Worm (Caenorhabditis elegans) whole organism, L4 larva: ENCODE data around the gene sex-1.

Experiments
- F10B5.3 ChIP-seq: sonication (generic microtip); optimal IDR thresholded peaks from 2 replicates; lab custom pipeline; 2016; ENCODE audit warnings: mild to moderate bottlenecking, missing genetic modification characterization, missing compliant biosample characterization
- F44E2.7 ChIP-seq: fragments of 200-800 bp; sonication (Bioruptor generic); IDR thresholded peaks from 2 replicates; pipeline ENCODE4 v2.1.2; 2022; ENCODE audit warnings: missing genetic modification characterization, missing compliant biosample characterization
- R02D3.7 ChIP-seq: fragments of 150-350 bp; sonication (generic microtip); optimal IDR thresholded peaks from 3 replicates; lab custom pipeline; 2014; ENCODE audit warnings: missing biosample characterization, missing genetic modification characterization
- ZK337.2 ChIP-seq: fragments of 200-800 bp; sonication (Bioruptor generic); IDR thresholded peaks from 2 replicates; pipeline ENCODE4 v1.3.6; 2022; ENCODE audit warnings: missing genetic modification reagents, missing genetic modification characterization, missing compliant biosample characterization
- ZK546.5 ChIP-seq, 2 experiments: sonication (generic microtip); optimal IDR thresholded peaks; 2 replicates each; lab custom pipeline; 2017; ENCODE audit warnings: missing biosample characterization in 2 of 2, missing genetic modification characterization in 2 of 2
- aly-2 ChIP-seq: sonication (generic microtip); optimal IDR thresholded peaks from 2 replicates; lab custom pipeline; 2018; ENCODE audit warnings: missing biosample characterization, missing genetic modification characterization
- ceh-44 ChIP-seq: fragments of 200-800 bp; sonication (Bioruptor generic); IDR thresholded peaks from 2 replicates; pipeline ENCODE4 v1.3.6; 2022; ENCODE audit warnings: missing genetic modification reagents, missing genetic modification characterization, missing compliant biosample characterization
- ceh-82 ChIP-seq: sonication (generic microtip); optimal IDR thresholded peaks from 2 replicates; lab custom pipeline; 2017; ENCODE audit warnings: missing biosample characterization, missing genetic modification characterization
- daf-16 ChIP-seq, 3 experiments: sonication (generic microtip); optimal IDR thresholded peaks; 2 replicates each; lab custom pipeline; 2016 to 2017; ENCODE audit warnings: missing genetic modification characterization in 3 of 3, missing genetic modification reagents in 3 of 3, mild to moderate bottlenecking in 2 of 3, missing compliant biosample characterization in 2 of 3, missing biosample characterization in 1 of 3, moderate library complexity in 1 of 3
- duxl-1 ChIP-seq: sonication (generic microtip); optimal IDR thresholded peaks from 2 replicates; lab custom pipeline; 2016; ENCODE audit warnings: mild to moderate bottlenecking, missing genetic modification characterization, moderate library complexity, missing compliant biosample characterization; ENCODE audit not compliant: poor library complexity
- egl-27 ChIP-seq: sonication (generic microtip); optimal IDR thresholded peaks from 3 replicates; lab custom pipeline; 2017; ENCODE audit warnings: missing biosample characterization, missing genetic modification reagents, missing genetic modification characterization
- egl-43 ChIP-seq: fragments of 200-800 bp; sonication (Bioruptor generic); IDR thresholded peaks from 2 replicates; pipeline ENCODE4 v1.3.6; 2022; ENCODE audit warnings: missing genetic modification reagents, missing genetic modification characterization, missing compliant biosample characterization
- fkh-10 ChIP-seq: fragments of 150-350 bp; optimal IDR thresholded peaks from 2 replicates; lab custom pipeline; 2014; ENCODE audit warnings: missing biosample characterization, missing genetic modification reagents, missing genetic modification characterization
- fos-1 ChIP-seq: fragments of 150-350 bp; optimal IDR thresholded peaks from 2 replicates; lab custom pipeline; 2014; ENCODE audit warnings: missing biosample characterization, missing genetic modification characterization
- hlh-11 ChIP-seq: fragments of 200-800 bp; sonication (Bioruptor generic); optimal IDR thresholded peaks from 2 replicates; lab custom pipeline; 2018; ENCODE audit warnings: mild to moderate bottlenecking, missing genetic modification characterization, missing compliant biosample characterization
- hlh-30 ChIP-seq: sonication (generic microtip); optimal IDR thresholded peaks from 2 replicates; lab custom pipeline; 2017; ENCODE audit warnings: antibody characterized with exemption, mild to moderate bottlenecking, missing genetic modification characterization, missing compliant biosample characterization; ENCODE audit not compliant: insufficient read depth
- jun-1 ChIP-seq: fragments of 150-350 bp; optimal IDR thresholded peaks from 2 replicates; lab custom pipeline; 2014; ENCODE audit warnings: missing biosample characterization, missing genetic modification reagents, missing genetic modification characterization
- lim-7 ChIP-seq: fragments of 200-800 bp; sonication (Bioruptor generic); IDR thresholded peaks from 2 replicates; pipeline ENCODE4 v1.3.6; 2022; ENCODE audit warnings: missing genetic modification characterization, missing compliant biosample characterization
- lin-13 ChIP-seq: fragments of 150-350 bp; optimal IDR thresholded peaks from 2 replicates; lab custom pipeline; 2014; ENCODE audit warnings: missing biosample characterization, missing genetic modification reagents, missing genetic modification characterization
- mdt-29 ChIP-seq: fragments of 200-800 bp; sonication (Bioruptor generic); IDR thresholded peaks from 2 replicates; pipeline ENCODE4 v1.3.6; 2022; ENCODE audit warnings: missing genetic modification reagents, missing genetic modification characterization, missing compliant biosample characterization
- mes-2 ChIP-seq: sonication (generic microtip); optimal IDR thresholded peaks from 2 replicates; lab custom pipeline; 2016; ENCODE audit warnings: missing genotype, mild to moderate bottlenecking, missing genetic modification characterization, missing compliant biosample characterization; ENCODE audit not compliant: poor library complexity, severe bottlenecking
- mxl-2 ChIP-seq: fragments of 200-800 bp; sonication (Bioruptor generic); conservative IDR thresholded peaks from 2 replicates; pipeline ENCODE4 v1.3.6; 2022; ENCODE audit warnings: missing genetic modification reagents, missing genetic modification characterization, missing compliant biosample characterization
- nhr-25 ChIP-seq: sonication (generic microtip); optimal IDR thresholded peaks from 2 replicates; lab custom pipeline; 2017; ENCODE audit warnings: missing genetic modification characterization, mild to moderate bottlenecking, missing compliant biosample characterization, antibody characterized with exemption, moderate library complexity, borderline replicate concordance; ENCODE audit not compliant: insufficient read depth
- nhr-28 ChIP-seq: fragments of 150-350 bp; optimal IDR thresholded peaks from 2 replicates; lab custom pipeline; 2014; ENCODE audit warnings: missing biosample characterization, missing genetic modification characterization
- nhr-48 ChIP-seq: sonication (generic microtip); optimal IDR thresholded peaks from 2 replicates; lab custom pipeline; 2016; ENCODE audit warnings: mild to moderate bottlenecking, missing genetic modification characterization, missing compliant biosample characterization
- spr-3 ChIP-seq: fragments of 200-800 bp; sonication (Bioruptor generic); optimal IDR thresholded peaks from 2 replicates; lab custom pipeline; 2018; ENCODE audit warnings: mild to moderate bottlenecking, missing genetic modification characterization, missing compliant biosample characterization
- unc-130 ChIP-seq: sonication (generic microtip); optimal IDR thresholded peaks from 2 replicates; lab custom pipeline; 2016; ENCODE audit warnings: missing genetic modification reagents, missing genetic modification characterization, missing compliant biosample characterization
- unc-62 ChIP-seq, 3 experiments: fragments of 150-350 bp in 1 of 3; sonication (generic microtip); optimal IDR thresholded peaks in 2 of 3; peaks in 1 of 3; 1 replicate in 1 of 3; 2 replicates in 2 of 3; lab custom pipeline; 2014 to 2017; ENCODE audit warnings: missing biosample characterization in 3 of 3, missing genetic modification characterization in 3 of 3, missing genetic modification reagents in 3 of 3, missing genotype in 1 of 3
- ztf-11 ChIP-seq: fragments of 150-350 bp; optimal IDR thresholded peaks from 2 replicates; lab custom pipeline; 2014; ENCODE audit warnings: missing biosample characterization, missing genetic modification characterization

sex-1 gene

DNA sequence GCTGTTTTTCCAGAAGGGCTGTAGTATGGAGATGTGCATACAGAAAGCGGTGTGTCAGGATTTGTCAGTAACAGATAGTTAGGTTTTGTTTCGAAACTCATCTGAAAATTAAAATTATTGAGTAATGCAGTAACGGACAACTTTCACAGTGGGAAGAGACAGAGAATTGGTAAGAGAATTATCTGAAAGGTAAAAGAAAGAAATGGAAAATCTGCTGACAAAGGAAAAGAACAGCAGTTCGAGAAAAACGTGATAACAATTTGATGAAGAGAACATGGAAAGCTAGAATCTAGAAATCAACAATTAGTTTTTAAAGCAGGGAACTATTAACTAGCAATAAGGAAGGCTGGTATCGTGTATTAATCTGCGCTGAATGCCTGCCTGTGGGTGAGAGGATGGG, at the start of gene sex-1:
Gene sex-1, minus strand, starts transcription at position 101 of the 400 bp plus-strand sequence.
- TF ChIP-seq ZK337.2 (GFP tag; lab: Robert Waterston, UW) (no peak), fos-1 (no peak), egl-27 (tag; lab: Kevin White, UChicago) (no peak)
- TF ChIP-seq, all 104 proteins: peak for 0

DNA sequence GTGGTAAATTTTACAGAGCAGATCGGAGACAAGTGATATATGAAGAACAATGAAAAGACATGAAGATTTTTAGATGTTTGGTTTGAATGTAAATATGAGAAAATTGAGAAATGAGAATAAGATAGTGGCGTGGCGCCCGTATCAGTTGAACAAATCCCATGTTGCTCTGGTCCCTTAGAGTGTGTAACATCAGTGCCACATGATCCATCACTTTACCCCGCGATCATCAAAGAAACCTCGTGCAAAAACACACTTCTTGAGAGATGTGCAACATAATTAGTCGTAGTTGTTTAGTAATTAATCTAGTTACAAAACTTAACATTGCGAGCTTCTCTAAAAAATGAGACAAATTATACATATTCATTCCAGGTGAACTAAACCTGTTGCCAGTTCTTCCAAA, 48.8 kb upstream of the sex-1 start:
- TF ChIP-seq unc-62 (GFP tag; optimal IDR thresholded peaks at IDR 0.05 in 1 of 2; lab: Kevin White, UChicago) (peak in 1 of 2 experiments; percentile 43), unc-62 (tag; optimal IDR thresholded peaks at IDR 0.05; lab: Kevin White, UChicago) (no peak), hlh-30 (tag; lab: Kevin White, UChicago) (peak; percentile 27), mxl-2 (GFP tag; lab: Robert Waterston, UW) (no peak), unc-130 (GFP tag; lab: Kevin White, UChicago) (no peak), daf-16 (GFP tag; optimal IDR thresholded peaks at IDR 0.05; lab: Kevin White, UChicago) (peak in 1 of 2 experiments; percentile 54), daf-16 (tag; optimal IDR thresholded peaks at IDR 0.05; lab: Kevin White, UChicago) (no peak), nhr-48 (tag; lab: Kevin White, UChicago) (no peak), duxl-1 (tag; lab: Kevin White, UChicago) (no peak), ceh-44 (no peak), F10B5.3 (tag; lab: Kevin White, UChicago) (no peak), fkh-10 (GFP tag; lab: Kevin White, UChicago) (no peak), lim-7 (no peak), hlh-11 (no peak), ceh-82 (tag; lab: Kevin White, UChicago) (no peak), egl-43 (GFP tag; lab: Robert Waterston, UW) (no peak)

DNA sequence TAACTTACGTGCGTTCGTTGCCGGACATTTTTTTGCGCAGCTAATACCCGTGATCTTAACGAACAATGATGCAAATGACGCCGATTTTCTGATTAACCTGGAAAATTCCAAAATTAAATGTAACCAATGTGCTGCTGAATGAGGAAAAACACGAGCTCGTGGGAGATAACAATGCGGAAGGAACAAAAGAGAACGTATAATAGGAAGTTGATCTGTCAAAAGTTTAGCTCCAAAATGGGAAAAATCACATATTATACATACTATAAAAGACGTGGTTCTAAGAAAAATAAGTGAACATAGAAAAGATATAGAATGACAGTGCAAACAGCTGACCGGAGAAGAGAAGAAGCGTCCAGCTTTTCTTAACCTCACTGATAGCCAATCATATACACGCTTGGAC, 47.6 kb upstream of the sex-1 start, which contains the start of gene C14H10.2:
Gene C14H10.2, minus strand, starts transcription at position 101 of the 400 bp plus-strand sequence.
- TF ChIP-seq spr-3 = no peak
- no peak for TF ChIP-seq ZK546.5 (tag; optimal IDR thresholded peaks at IDR 0.05; lab: Kevin White, UChicago)
- TF ChIP-seq unc-62 (GFP tag; optimal IDR thresholded peaks at IDR 0.05 in 1 of 2; lab: Kevin White, UChicago) = peak in 1 of 2 experiments; percentile 37
- no peak for TF ChIP-seq unc-62 (tag; optimal IDR thresholded peaks at IDR 0.05; lab: Kevin White, UChicago)

DNA sequence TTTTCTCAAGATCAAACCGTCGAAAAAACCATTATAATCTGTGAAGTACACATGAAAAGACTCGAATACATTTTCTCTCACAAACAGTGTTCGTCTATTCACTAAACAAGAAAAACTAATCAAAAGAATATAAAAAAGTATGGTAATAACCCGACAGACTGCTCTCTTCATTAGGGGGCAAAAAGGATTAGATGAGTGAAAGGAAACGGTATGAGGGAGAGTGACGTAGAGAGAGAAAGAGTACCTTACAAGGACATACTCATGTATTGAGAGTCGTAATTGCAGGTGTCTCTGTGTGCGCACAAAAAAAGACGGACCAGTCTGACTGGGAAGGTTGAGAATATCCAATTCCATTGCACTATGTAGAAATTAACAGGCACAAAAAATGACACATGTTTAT, 44.5 kb upstream of the sex-1 start:
- TF ChIP-seq nhr-25 (no peak), mdt-29 (no peak), fos-1 (no peak), F44E2.7 (GFP tag; lab: Robert Waterston, UW) (no peak), jun-1 (tag; lab: Kevin White, UChicago) (no peak), egl-43 (GFP tag; lab: Robert Waterston, UW) (no peak), ztf-11 (tag; lab: Kevin White, UChicago) (no peak), R02D3.7 (tag; lab: Kevin White, UChicago) (no peak), mes-2 (tag; lab: Kevin White, UChicago) (no peak)

- TF ChIP-seq nhr-28 (tag; lab: Kevin White, UChicago) = no peak
- TF ChIP-seq unc-62 (GFP tag; optimal IDR thresholded peaks at IDR 0.05 in 1 of 2; lab: Kevin White, UChicago) = peak in 1 of 2 experiments; percentile 59
- no peak for TF ChIP-seq unc-62 (tag; optimal IDR thresholded peaks at IDR 0.05; lab: Kevin White, UChicago)
- TF ChIP-seq lin-13 (GFP tag; lab: Kevin White, UChicago) = no peak
These were observed 40.4 kb upstream of the sex-1 start for ce11 chrX:10245617-10246016.

- TF ChIP-seq ceh-82 (tag; lab: Kevin White, UChicago) = no peak
- TF ChIP-seq ztf-11 (tag; lab: Kevin White, UChicago) = no peak
- no peak for TF ChIP-seq aly-2 (tag; lab: Kevin White, UChicago)
These were observed 35.7 kb upstream of the sex-1 start, which contains the start of gene str-74 for ce11 chrX:10240939-10241338. Gene str-74 (minus strand): TSS chrX:10241039.
